Fruit fly (Drosophila melanogaster) whole organism, embryonic: ENCODE results near the gene CG4455.
A peak's percentile ranks its signal among the peaks of the same experiment; 100 is the strongest.

Experiments
- B-H2 ChIP-seq: fragments of 200-800 bp; sonication (Bioruptor generic); optimal IDR thresholded peaks from 2 replicates; lab custom pipeline; 2018; ENCODE audit warnings: missing biosample characterization, mild to moderate bottlenecking, missing genetic modification characterization
- CG10366 ChIP-seq: fragments of 200-800 bp; sonication (Bioruptor generic); IDR thresholded peaks from 2 replicates; pipeline ENCODE4 v1.3.6; 2022; ENCODE audit warnings: missing biosample characterization, missing genetic modification characterization
- CG10462 ChIP-seq: fragments of 200-800 bp; sonication (Bioruptor generic); optimal IDR thresholded peaks from 2 replicates; lab custom pipeline; 2016; ENCODE audit warnings: missing biosample characterization, missing genetic modification characterization
- CG11695 ChIP-seq: fragments of 200-800 bp; sonication (Bioruptor generic); IDR thresholded peaks from 3 replicates; pipeline ENCODE4 v1.3.6; 2022; ENCODE audit warnings: missing biosample characterization, missing genetic modification characterization
- CG1233 ChIP-seq: fragments of 200-800 bp; sonication (Bioruptor generic); optimal IDR thresholded peaks from 4 replicates; lab custom pipeline; 2018; ENCODE audit warnings: missing biosample characterization, mild to moderate bottlenecking, missing genetic modification characterization
- CG13775 ChIP-seq: fragments of 200-800 bp; sonication (Bioruptor generic); optimal IDR thresholded peaks from 3 replicates; lab custom pipeline; 2017; ENCODE audit warnings: missing biosample characterization, mild to moderate bottlenecking, missing genetic modification characterization
- CG15011 ChIP-seq: fragments of 200-800 bp; sonication (Bioruptor generic); optimal IDR thresholded peaks from 3 replicates; lab custom pipeline; 2018; ENCODE audit warnings: missing biosample characterization, mild to moderate bottlenecking, missing genetic modification characterization
- CG15073 ChIP-seq: fragments of 200-800 bp; sonication (Bioruptor generic); optimal IDR thresholded peaks from 2 replicates; lab custom pipeline; 2016; ENCODE audit warnings: missing biosample characterization, missing genetic modification characterization
- CG15601 ChIP-seq: fragments of 200-800 bp; sonication (Bioruptor generic); optimal IDR thresholded peaks from 3 replicates; lab custom pipeline; 2019; ENCODE audit warnings: missing biosample characterization, mild to moderate bottlenecking, missing genetic modification characterization, moderate library complexity
- CG1602 ChIP-seq: fragments of 200-800 bp; sonication (Bioruptor generic); optimal IDR thresholded peaks from 3 replicates; lab custom pipeline; 2016; ENCODE audit warnings: missing biosample characterization, missing genetic modification characterization
- CG17912 ChIP-seq: fragments of 200-800 bp; sonication (Bioruptor generic); optimal IDR thresholded peaks from 2 replicates; lab custom pipeline; 2018; ENCODE audit warnings: missing biosample characterization, mild to moderate bottlenecking, missing genetic modification characterization
- CG18011 ChIP-seq: fragments of 200-800 bp; sonication (Bioruptor generic); optimal IDR thresholded peaks from 2 replicates; lab custom pipeline; 2017; ENCODE audit warnings: missing biosample characterization, missing genetic modification characterization, mild to moderate bottlenecking, moderate library complexity, missing genotype
- CG2120 ChIP-seq: fragments of 200-800 bp; sonication (Bioruptor generic); optimal IDR thresholded peaks from 3 replicates; lab custom pipeline; 2016; ENCODE audit warnings: missing biosample characterization, missing genetic modification characterization
- CG3163 ChIP-seq: fragments of 200-800 bp; sonication (Bioruptor generic); optimal IDR thresholded peaks from 3 replicates; lab custom pipeline; 2016; ENCODE audit warnings: missing biosample characterization, missing genetic modification characterization
- CG3281 ChIP-seq: fragments of 200-800 bp; sonication (Bioruptor generic); optimal IDR thresholded peaks from 3 replicates; lab custom pipeline; 2017; ENCODE audit warnings: missing biosample characterization, mild to moderate bottlenecking, missing genetic modification characterization
- CG33557 ChIP-seq: fragments of 200-800 bp; sonication (Bioruptor generic); optimal IDR thresholded peaks from 2 replicates; lab custom pipeline; 2019; ENCODE audit warnings: missing biosample characterization, mild to moderate bottlenecking, missing genetic modification characterization, moderate library complexity
- CG5180 ChIP-seq: fragments of 200-800 bp; sonication (Bioruptor generic); optimal IDR thresholded peaks from 3 replicates; lab custom pipeline; 2017; ENCODE audit warnings: missing biosample characterization, missing genetic modification characterization, mild to moderate bottlenecking, moderate library complexity, missing genetic modification reagents
- CG6683 ChIP-seq: fragments of 200-800 bp; sonication (Bioruptor generic); optimal IDR thresholded peaks from 2 replicates; lab custom pipeline; 2017; ENCODE audit warnings: missing biosample characterization, mild to moderate bottlenecking, missing genetic modification characterization, missing genetic modification reagents
- CG8089 ChIP-seq: fragments of 200-800 bp; sonication (Bioruptor generic); optimal IDR thresholded peaks from 3 replicates; lab custom pipeline; 2016; ENCODE audit warnings: missing biosample characterization, missing genetic modification characterization
- CG8290 ChIP-seq, 3 experiments: fragments of 200-800 bp; sonication (Bioruptor generic); optimal IDR thresholded peaks; 2 replicates each; lab custom pipeline; 2016 to 2019; ENCODE audit warnings: missing biosample characterization in 3 of 3, missing genetic modification characterization in 3 of 3, mild to moderate bottlenecking in 2 of 3, moderate library complexity in 1 of 3
- CoRest ChIP-seq: fragments of 200-800 bp; sonication (Bioruptor generic); optimal IDR thresholded peaks from 3 replicates; lab custom pipeline; 2018; ENCODE audit warnings: missing biosample characterization, mild to moderate bottlenecking, missing genetic modification characterization, moderate library complexity
- D19A ChIP-seq: fragments of 200-800 bp; optimal IDR thresholded peaks from 3 replicates; lab custom pipeline; 2019; ENCODE audit warnings: missing biosample characterization, mild to moderate bottlenecking, missing genetic modification characterization, moderate library complexity
- Dip2 ChIP-seq: fragments of 200-800 bp; sonication (Bioruptor generic); IDR thresholded peaks from 2 replicates; pipeline ENCODE4 v1.3.6; 2022; ENCODE audit warnings: missing biosample characterization, missing genetic modification characterization
- Dll ChIP-seq: fragments of 200-800 bp; sonication (Bioruptor generic); IDR thresholded peaks from 4 replicates; pipeline ENCODE4 v1.3.6; 2022; ENCODE audit warnings: missing biosample characterization, missing genetic modification characterization; ENCODE audit not compliant: partially characterized antibody
- Hr3 ChIP-seq: fragments of 200-800 bp; sonication (Bioruptor generic); optimal IDR thresholded peaks from 3 replicates; lab custom pipeline; 2016; ENCODE audit warnings: missing biosample characterization, missing genetic modification characterization
- Hsf ChIP-seq: fragments of 200-800 bp; sonication (Bioruptor generic); optimal IDR thresholded peaks from 3 replicates; lab custom pipeline; 2016; ENCODE audit warnings: missing biosample characterization, missing genetic modification characterization
- Nf-YC ChIP-seq: fragments of 200-800 bp; optimal IDR thresholded peaks from 3 replicates; lab custom pipeline; 2019; ENCODE audit warnings: missing biosample characterization, mild to moderate bottlenecking, missing genetic modification characterization, moderate library complexity
- Oli ChIP-seq: fragments of 200-800 bp; sonication (Bioruptor generic); optimal IDR thresholded peaks from 2 replicates; lab custom pipeline; 2018; ENCODE audit warnings: missing biosample characterization, mild to moderate bottlenecking, missing genetic modification characterization, moderate library complexity
- YL-1 ChIP-seq: fragments of 200-800 bp; sonication (Bioruptor generic); optimal IDR thresholded peaks from 3 replicates; lab custom pipeline; 2017; ENCODE audit warnings: missing biosample characterization, mild to moderate bottlenecking, missing genetic modification characterization
- ab ChIP-seq: fragments of 200-800 bp; sonication (Bioruptor generic); optimal IDR thresholded peaks from 2 replicates; lab custom pipeline; 2016; ENCODE audit warnings: missing biosample characterization, missing genetic modification characterization
- bcd ChIP-seq: fragments of 200-800 bp; sonication (Bioruptor generic); optimal IDR thresholded peaks from 2 replicates; lab custom pipeline; 2017; ENCODE audit warnings: missing biosample characterization, mild to moderate bottlenecking, missing genetic modification characterization
- cwo ChIP-seq: fragments of 200-800 bp; sonication (Bioruptor generic); optimal IDR thresholded peaks from 3 replicates; lab custom pipeline; 2017; ENCODE audit warnings: missing biosample characterization, missing genetic modification characterization, mild to moderate bottlenecking, moderate library complexity, missing genetic modification reagents
- dmrt99B ChIP-seq: fragments of 200-800 bp; sonication (Bioruptor generic); optimal IDR thresholded peaks from 2 replicates; lab custom pipeline; 2018; ENCODE audit warnings: missing biosample characterization, mild to moderate bottlenecking, missing genetic modification characterization, moderate library complexity
- fd102C ChIP-seq: fragments of 200-800 bp; sonication (Bioruptor generic); optimal IDR thresholded peaks from 2 replicates; lab custom pipeline; 2018; ENCODE audit warnings: missing biosample characterization, mild to moderate bottlenecking, missing genetic modification characterization, moderate library complexity
- gce ChIP-seq: fragments of 200-800 bp; sonication (Bioruptor generic); IDR thresholded peaks from 3 replicates; pipeline ENCODE4 v1.3.6; 2022; ENCODE audit warnings: missing biosample characterization, missing genetic modification characterization
- gem ChIP-seq: fragments of 200-800 bp; sonication (Bioruptor generic); optimal IDR thresholded peaks from 2 replicates; lab custom pipeline; 2019; ENCODE audit warnings: missing biosample characterization, mild to moderate bottlenecking, missing genetic modification characterization, moderate library complexity
- gt ChIP-seq: fragments of 200-800 bp; sonication (Bioruptor generic); IDR thresholded peaks from 2 replicates; pipeline ENCODE4 v1.3.6; 2022; ENCODE audit warnings: missing biosample characterization, missing genetic modification characterization
- h ChIP-seq: fragments of >200 bp; optimal IDR thresholded peaks from 2 replicates; lab custom pipeline; 2017
- jigr1 ChIP-seq: fragments of 200-800 bp; sonication (Bioruptor generic); IDR thresholded peaks from 3 replicates; pipeline ENCODE4 v1.3.6; 2022; ENCODE audit warnings: missing biosample characterization, missing genetic modification characterization
- klu ChIP-seq: fragments of 200-800 bp; sonication (Bioruptor generic); IDR thresholded peaks from 2 replicates; pipeline ENCODE4 v1.3.6; 2022; ENCODE audit warnings: missing biosample characterization, missing genetic modification characterization
- peb ChIP-seq: fragments of 200-800 bp; sonication (Bioruptor generic); IDR thresholded peaks from 2 replicates; pipeline ENCODE4 v1.3.6; 2022; ENCODE audit warnings: missing biosample characterization, missing genetic modification characterization
- psq ChIP-seq: fragments of 200-800 bp; sonication (Bioruptor generic); optimal IDR thresholded peaks from 2 replicates; lab custom pipeline; 2017; ENCODE audit warnings: missing biosample characterization, missing genetic modification characterization
- ranshi ChIP-seq: fragments of 200-800 bp; sonication (Bioruptor generic); IDR thresholded peaks from 2 replicates; pipeline ENCODE4 v1.3.6; 2022; ENCODE audit warnings: missing biosample characterization, missing genetic modification characterization
- ro ChIP-seq: fragments of 200-800 bp; sonication (Bioruptor generic); IDR thresholded peaks from 2 replicates; pipeline ENCODE4 v1.3.6; 2022; ENCODE audit warnings: missing biosample characterization, missing genetic modification characterization
- tgo ChIP-seq: fragments of 200-800 bp; sonication (Bioruptor generic); IDR thresholded peaks from 3 replicates; pipeline ENCODE4 v1.3.6; 2022; ENCODE audit warnings: missing biosample characterization, missing genetic modification characterization
- unpg ChIP-seq: fragments of 200-800 bp; sonication (Bioruptor generic); optimal IDR thresholded peaks from 3 replicates; lab custom pipeline; 2018; ENCODE audit warnings: missing biosample characterization, mild to moderate bottlenecking, missing genetic modification characterization, moderate library complexity
- vfl ChIP-seq: fragments of 200-800 bp; sonication (Bioruptor generic); optimal IDR thresholded peaks from 2 replicates; lab custom pipeline; 2016; ENCODE audit warnings: missing biosample characterization, missing genetic modification characterization
- vvl ChIP-seq: fragments of 200-800 bp; sonication (Bioruptor generic); IDR thresholded peaks from 2 replicates; pipeline ENCODE4 v1.3.6; 2022; ENCODE audit warnings: missing biosample characterization, missing genetic modification characterization
- zen ChIP-seq: fragments of 200-800 bp; sonication (Bioruptor generic); optimal IDR thresholded peaks from 3 replicates; lab custom pipeline; 2018; ENCODE audit warnings: missing biosample characterization, mild to moderate bottlenecking, missing genetic modification characterization, moderate library complexity

The CG4455 gene

dm6 chr2L:16325515-16326257 is 27.0 kb upstream of the CG4455 start, which contains the start of gene cact (continued):
- peak; percentile 93 for TF ChIP-seq vfl (GFP tag; lab: Kevin White, UChicago)
- no peak for TF ChIP-seq Dip2
- TF ChIP-seq peb: peak; percentile 74
- peak; percentile 88 for TF ChIP-seq D19A (tag; lab: Kevin White, UChicago)
- peak; percentile 95 for TF ChIP-seq unpg (GFP tag; lab: Kevin White, UChicago)
- TF ChIP-seq gt (GFP tag; lab: Robert Waterston, UW): peak; percentile 71; the same call in 1 of the 2 replicates
- peak; percentile 92 for TF ChIP-seq ranshi (GFP tag; lab: Robert Waterston, UW)
- TF ChIP-seq ro (GFP tag; lab: Robert Waterston, UW): peak; percentile 80
- peak; percentile 63 for TF ChIP-seq CG15073 (GFP tag; lab: Kevin White, UChicago)
- peak; percentile 85 for TF ChIP-seq CG10462 (GFP tag; lab: Kevin White, UChicago)
- peak; percentile 89 for TF ChIP-seq cwo (GFP tag; lab: Kevin White, UChicago)
- peak; percentile 92 for TF ChIP-seq CG8089 (GFP tag; lab: Kevin White, UChicago)
- TF ChIP-seq CoRest (tag; lab: Kevin White, UChicago): peak; percentile 92
- peak; percentile 93 for TF ChIP-seq CG13775
- TF ChIP-seq Nf-YC (tag; lab: Kevin White, UChicago): peak; percentile 84
- TF ChIP-seq CG3163: peak; percentile 80
- TF ChIP-seq CG15601 (tag; lab: Kevin White, UChicago): peak; percentile 90
- TF ChIP-seq CG5180 (GFP tag; lab: Kevin White, UChicago): peak; percentile 57
- TF ChIP-seq B-H2 (GFP tag; lab: Kevin White, UChicago): peak; percentile 89
- TF ChIP-seq CG10366 (GFP tag; lab: Robert Waterston, UW): peak; percentile 89
- TF ChIP-seq CG8290 (GFP tag; optimal IDR thresholded peaks at IDR 0.05; lab: Kevin White, UChicago): peak; percentile 79
- TF ChIP-seq CG8290 (tag; optimal IDR thresholded peaks at IDR 0.05; lab: Kevin White, UChicago): peak; percentile 27 to 54
- peak; percentile 94 for TF ChIP-seq zen
- peak; percentile 93 for TF ChIP-seq CG1602 (GFP tag; lab: Kevin White, UChicago)
- TF ChIP-seq CG17912: peak; percentile 66
- TF ChIP-seq bcd (GFP tag; lab: Kevin White, UChicago): peak; percentile 92
- peak; percentile 79 for TF ChIP-seq CG33557 (GFP tag; lab: Kevin White, UChicago)
- peak; percentile 89 for TF ChIP-seq CG3281 (GFP tag; lab: Kevin White, UChicago)
- TF ChIP-seq CG15011 (GFP tag; lab: Kevin White, UChicago): peak; percentile 85
- TF ChIP-seq fd102C: peak; percentile 49
- TF ChIP-seq ab: peak; percentile 47
- TF ChIP-seq CG1233 (GFP tag; lab: Kevin White, UChicago): peak; percentile 77
- peak; percentile 97 for TF ChIP-seq gem (tag; lab: Kevin White, UChicago)
- TF ChIP-seq gce: no peak
- peak; percentile 92 for TF ChIP-seq Oli (tag; lab: Kevin White, UChicago)
- TF ChIP-seq Hsf: peak; percentile 95
- TF ChIP-seq psq (GFP tag; lab: Kevin White, UChicago): peak; percentile 72
- TF ChIP-seq h (lab: Kevin White, UChicago): no peak
- peak; percentile 79 for TF ChIP-seq CG6683
- TF ChIP-seq klu: peak; percentile 86
- TF ChIP-seq vvl (GFP tag; lab: Robert Waterston, UW): peak; percentile 96
- TF ChIP-seq Hr3 (GFP tag; lab: Kevin White, UChicago): peak; percentile 92
- peak; percentile 66 for TF ChIP-seq Dll
- no peak for TF ChIP-seq jigr1 (GFP tag; lab: Robert Waterston, UW)
- TF ChIP-seq dmrt99B (tag; lab: Kevin White, UChicago): peak; percentile 87
- TF ChIP-seq CG18011 (GFP tag; lab: Kevin White, UChicago): peak; percentile 85
- peak; percentile 70 for TF ChIP-seq YL-1 (GFP tag; lab: Kevin White, UChicago)
- TF ChIP-seq tgo: peak; percentile 90
- TF ChIP-seq CG2120 (GFP tag; lab: Kevin White, UChicago): peak; percentile 98
- TF ChIP-seq CG11695: peak; percentile 89
